Fruit fly (Drosophila melanogaster) whole organism, pupa: Measurements from ENCODE around the gene prg.

ENCODE experiments used
- CG10348 ChIP-seq: fragments of 200-800 bp; sonication (Bioruptor generic); IDR thresholded peaks from 2 replicates; pipeline ENCODE4 v1.3.6; 2022; ENCODE audit warnings: missing biosample characterization, missing genetic modification characterization
- CG8301 ChIP-seq: fragments of 200-800 bp; sonication (Bioruptor generic); optimal IDR thresholded peaks from 2 replicates; lab custom pipeline; 2018; ENCODE audit warnings: missing biosample characterization, mild to moderate bottlenecking, missing genetic modification characterization
- EcR ChIP-seq: fragments of 200-800 bp; sonication (Bioruptor generic); optimal IDR thresholded peaks from 3 replicates; lab custom pipeline; 2019; ENCODE audit warnings: missing biosample characterization, missing genetic modification characterization, mild to moderate bottlenecking, moderate library complexity, missing genetic modification reagents

dm6 chr2L:8477971-8478370 lies 13.7 kb downstream of the prg start:
- TF ChIP-seq CG10348 (GFP tag; lab: Robert Waterston, UW) (no peak), EcR (GFP tag; lab: Kevin White, UChicago) (no peak), CG8301 (no peak)
